Fruit fly (Drosophila melanogaster) whole organism, prepupa: ENCODE data around the gene B9d1.

Source experiments
- Blimp-1 ChIP-seq: fragments of 200-800 bp; sonication (Bioruptor generic); optimal IDR thresholded peaks from 3 replicates; lab custom pipeline; 2017; ENCODE audit warnings: missing biosample characterization, missing genetic modification characterization, mild to moderate bottlenecking, moderate library complexity, missing genetic modification reagents
- CG32006 ChIP-seq: fragments of 200-800 bp; sonication (Bioruptor generic); optimal IDR thresholded peaks from 3 replicates; lab custom pipeline; 2017; ENCODE audit warnings: missing biosample characterization, mild to moderate bottlenecking, missing genetic modification characterization
- CG6163 ChIP-seq: fragments of 200-800 bp; sonication (Bioruptor generic); IDR thresholded peaks from 3 replicates; pipeline ENCODE4 v1.3.6; 2022; ENCODE audit warnings: missing biosample characterization, missing genetic modification characterization
- CG6792 ChIP-seq: fragments of 200-800 bp; sonication (Bioruptor generic); optimal IDR thresholded peaks from 3 replicates; lab custom pipeline; 2016; ENCODE audit warnings: missing biosample characterization, missing genetic modification characterization
- OdsH ChIP-seq: fragments of 200-800 bp; sonication (Bioruptor generic); optimal IDR thresholded peaks from 3 replicates; lab custom pipeline; 2016; ENCODE audit warnings: missing biosample characterization, missing genetic modification characterization
- Sox102F ChIP-seq: fragments of 200-800 bp; sonication (Bioruptor generic); optimal IDR thresholded peaks from 2 replicates; lab custom pipeline; 2016; ENCODE audit warnings: missing biosample characterization, mild to moderate bottlenecking, missing genetic modification characterization
- Sox14 ChIP-seq: fragments of 200-800 bp; sonication (Bioruptor generic); optimal IDR thresholded peaks from 3 replicates; lab custom pipeline; 2016; ENCODE audit warnings: missing biosample characterization, missing genetic modification characterization
- eg ChIP-seq: fragments of 200-800 bp; sonication (Bioruptor generic); IDR thresholded peaks from 3 replicates; pipeline ENCODE4 v1.3.6; 2022; ENCODE audit warnings: missing biosample characterization, missing genetic modification characterization
- fkh ChIP-seq: fragments of 200-800 bp; sonication (Bioruptor generic); optimal IDR thresholded peaks from 3 replicates; lab custom pipeline; 2017; ENCODE audit warnings: missing biosample characterization, mild to moderate bottlenecking, missing genetic modification characterization, moderate library complexity
- pdm3 ChIP-seq: fragments of 200-800 bp; sonication (Bioruptor generic); optimal IDR thresholded peaks from 3 replicates; lab custom pipeline; 2016; ENCODE audit warnings: missing biosample characterization, missing genetic modification characterization
- spab ChIP-seq: fragments of 200-800 bp; sonication (Bioruptor generic); optimal IDR thresholded peaks from 2 replicates; lab custom pipeline; 2017; ENCODE audit warnings: missing biosample characterization, mild to moderate bottlenecking, missing genetic modification characterization, missing genetic modification reagents
- ss ChIP-seq, 2 experiments: fragments of 200-800 bp; sonication (Bioruptor generic); optimal IDR thresholded peaks; 2 replicates in 1 of 2; 3 replicates in 1 of 2; lab custom pipeline; 2017 to 2018; ENCODE audit warnings: mild to moderate bottlenecking in 2 of 2, missing biosample characterization in 2 of 2, missing genetic modification characterization in 2 of 2, moderate library complexity in 1 of 2

dm6 chr3R:15482858-15483257 is 1.2 kb downstream of the B9d1 start, which contains the start of gene Rh6:
- TF ChIP-seq Sox102F (GFP tag; lab: Kevin White, UChicago) (no peak), Blimp-1 (GFP tag; lab: Kevin White, UChicago) (no peak), pdm3 (GFP tag; lab: Kevin White, UChicago) (no peak), Sox14 (GFP tag; lab: Kevin White, UChicago) (no peak), eg (no peak), spab (GFP tag; lab: Kevin White, UChicago) (no peak), CG32006 (no peak), fkh (GFP tag; lab: Kevin White, UChicago) (no peak), CG6163 (GFP tag; lab: Robert Waterston, UW) (no peak), OdsH (GFP tag; lab: Kevin White, UChicago) (no peak), CG6792 (GFP tag; lab: Kevin White, UChicago) (no peak), ss (GFP tag; optimal IDR thresholded peaks at IDR 0.05; lab: Kevin White, UChicago) (no peak)
